Worm (Caenorhabditis elegans): Measurements from ENCODE around the gene F12F6.7.

DNA sequence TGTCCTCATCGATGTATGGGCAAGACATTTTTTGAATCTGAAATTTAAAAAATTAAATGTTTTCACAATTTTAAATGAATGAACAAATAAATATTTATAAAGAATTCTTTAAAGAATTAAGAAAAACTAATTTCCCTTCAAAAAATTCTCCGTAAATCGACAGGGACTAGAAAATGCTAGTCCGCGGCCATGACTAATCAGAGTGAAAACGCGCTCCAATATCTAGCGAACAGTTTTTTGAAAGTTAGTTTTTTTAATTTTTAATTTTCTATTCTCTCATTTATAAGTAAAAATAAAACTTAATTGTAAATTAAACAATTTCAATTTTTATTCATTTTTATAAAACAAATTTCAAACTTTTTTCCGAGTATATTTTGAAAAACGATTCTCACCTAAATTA is 31.2 kb upstream of the F12F6.7 start:
- no peak for TF ChIP-seq nhr-11 (tag; optimal IDR thresholded peaks at IDR 0.05)
- no peak for TF ChIP-seq T23F11.4 (GFP tag; optimal IDR thresholded peaks at IDR 0.05)
- TF ChIP-seq pag-3 (tag; optimal IDR thresholded peaks at IDR 0.05; ENCODE audit: borderline replicate concordance): no peak
- TF ChIP-seq ceh-48 (tag; optimal IDR thresholded peaks at IDR 0.05): no peak
- TF ChIP-seq ama-1 (optimal IDR thresholded peaks at IDR 0.05): no peak
- TF ChIP-seq ceh-34 (tag; optimal IDR thresholded peaks at IDR 0.05): no peak
- TF ChIP-seq pha-4 (tag; optimal IDR thresholded peaks at IDR 0.05): no peak
- TF ChIP-seq hlh-30 (tag; optimal IDR thresholded peaks at IDR 0.05; ENCODE audit: insufficient read depth): no peak
- no peak for TF ChIP-seq ceh-22 (tag; optimal IDR thresholded peaks at IDR 0.05)
- TF ChIP-seq nfya-1 (tag; optimal IDR thresholded peaks at IDR 0.05): no peak
- TF ChIP-seq F13H6.1 (tag; optimal IDR thresholded peaks at IDR 0.05): no peak
- TF ChIP-seq sox-4 (tag; optimal IDR thresholded peaks at IDR 0.05): no peak
